Worm (Caenorhabditis elegans): ENCODE data around the gene immt-1.
A peak's percentile ranks its signal among the peaks of the same experiment; 100 is the strongest.

Gene immt-1

DNA sequence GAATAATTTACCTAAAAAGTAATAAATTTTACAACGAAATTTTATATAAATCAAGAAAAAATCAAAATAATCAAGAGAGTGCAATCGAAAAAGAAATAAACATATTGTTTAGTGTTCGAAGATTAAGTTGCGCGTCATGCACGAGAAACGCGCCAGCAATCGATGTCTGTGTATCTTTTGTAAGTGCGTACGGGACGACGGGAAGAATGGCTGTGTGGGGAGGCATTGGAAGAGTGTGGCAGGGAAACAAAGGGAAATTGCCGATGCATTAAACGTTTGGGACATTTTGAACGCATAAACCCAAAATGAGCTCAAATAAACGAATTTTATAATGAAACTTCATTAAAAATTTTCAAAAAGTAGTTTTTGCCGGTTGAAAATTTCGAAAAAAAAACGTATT, at the start of gene immt-1 (continued):
- TF ChIP-seq ceh-28 (tag; optimal IDR thresholded peaks at IDR 0.05): no peak
- no peak for TF ChIP-seq dmd-9 (GFP tag; IDR thresholded peaks at IDR 0.05)
- TF ChIP-seq arid-1 (GFP tag; conservative IDR thresholded peaks at IDR 0.05): no peak
- TF ChIP-seq nhr-76 (tag; optimal IDR thresholded peaks at IDR 0.05): no peak
- no peak for TF ChIP-seq Y48G9A.11 (GFP tag; IDR thresholded peaks at IDR 0.05)
- peak; percentile 64 for TF ChIP-seq T20F7.1 (GFP tag; optimal IDR thresholded peaks at IDR 0.05)
- TF ChIP-seq hmg-1.1 (GFP tag; IDR thresholded peaks at IDR 0.05): peak; percentile 85
- TF ChIP-seq spr-3 (GFP tag; optimal IDR thresholded peaks at IDR 0.05): no peak
- no peak for TF ChIP-seq zfp-3 (GFP tag; conservative IDR thresholded peaks at IDR 0.05)
- peak; percentile 51 to 94 for TF ChIP-seq lsy-2 (tag; optimal IDR thresholded peaks at IDR 0.05)
- TF ChIP-seq nhr-6 (tag; optimal IDR thresholded peaks at IDR 0.05): peak; percentile 82
- TF ChIP-seq aly-2 (tag; optimal IDR thresholded peaks at IDR 0.05): no peak
- no peak for TF ChIP-seq attf-4 (tag; optimal IDR thresholded peaks at IDR 0.05)
- TF ChIP-seq jun-1 (tag; optimal IDR thresholded peaks at IDR 0.05): no peak
- peak; percentile 68 for TF ChIP-seq nhr-11 (tag; optimal IDR thresholded peaks at IDR 0.05)
- peak; percentile 31 for TF ChIP-seq F37D6.2 (tag; optimal IDR thresholded peaks at IDR 0.05)
- TF ChIP-seq F10B5.3 (tag; optimal IDR thresholded peaks at IDR 0.05): no peak
- TF ChIP-seq hlh-11 (tag; optimal IDR thresholded peaks at IDR 0.05): peak; percentile 86
- TF ChIP-seq set-16 (GFP tag; IDR thresholded peaks at IDR 0.05): no peak
- no peak for TF ChIP-seq cey-2 (tag; optimal IDR thresholded peaks at IDR 0.05; ENCODE audit: borderline replicate concordance, insufficient read depth)
- no peak for TF ChIP-seq nhr-237 (tag; optimal IDR thresholded peaks at IDR 0.05)
- TF ChIP-seq nhr-48 (tag; optimal IDR thresholded peaks at IDR 0.05): peak; percentile 16
- TF ChIP-seq ceh-20 (GFP tag; IDR thresholded peaks at IDR 0.05): no peak
- TF ChIP-seq nhr-10 (tag; optimal IDR thresholded peaks at IDR 0.05): no peak
- TF ChIP-seq nhr-111 (GFP tag; optimal IDR thresholded peaks at IDR 0.05): no peak
- no peak for TF ChIP-seq ces-1 (GFP tag; optimal IDR thresholded peaks at IDR 0.05)
- 0 out of 4 replicates have a peak, but pooled peaks of 1 of the 2 experiments have one; percentile 24 for TF ChIP-seq madf-5 (GFP tag; IDR thresholded peaks at IDR 0.05)
- TF ChIP-seq zip-2 (tag; optimal IDR thresholded peaks at IDR 0.05): no peak
- peak; percentile 82 for TF ChIP-seq lin-13 (GFP tag; optimal IDR thresholded peaks at IDR 0.05)
- TF ChIP-seq T26A8.4 (GFP tag; IDR thresholded peaks at IDR 0.05): peak; percentile 51
- no peak for TF ChIP-seq lin-39 (tag; optimal IDR thresholded peaks at IDR 0.05)
- TF ChIP-seq daf-16 (GFP tag; optimal IDR thresholded peaks at IDR 0.05): peak in 1 of 2 experiments; percentile 64
- TF ChIP-seq daf-16 (tag; optimal IDR thresholded peaks at IDR 0.05): peak; percentile 90
- no peak for TF ChIP-seq mdt-29 (GFP tag; IDR thresholded peaks at IDR 0.05)
- TF ChIP-seq tra-1 (GFP tag; IDR thresholded peaks at IDR 0.05): 0 out of 2 replicates have a peak, but pooled peaks have one; percentile 31
- no peak for TF ChIP-seq Y105C5A.15 (GFP tag; IDR thresholded peaks at IDR 0.05)
- TF ChIP-seq dpl-1 (GFP tag; optimal IDR thresholded peaks at IDR 0.05): peak; percentile 68
- TF ChIP-seq snpc-4 (tag; optimal IDR thresholded peaks at IDR 0.05): no peak
- no peak for TF ChIP-seq zip-11 (GFP tag; IDR thresholded peaks at IDR 0.05)
- no peak for TF ChIP-seq F26F4.8 (GFP tag; conservative IDR thresholded peaks at IDR 0.05)
- peak; percentile 79 for TF ChIP-seq mxl-3 (GFP tag; optimal IDR thresholded peaks at IDR 0.05)
- peak in 1 of 2 experiments; percentile 44 for TF ChIP-seq mdl-1 (tag; optimal IDR thresholded peaks at IDR 0.05)
- no peak for TF ChIP-seq ceh-62 (tag; optimal IDR thresholded peaks at IDR 0.05)
- no peak for TF ChIP-seq daf-19 (GFP tag; conservative IDR thresholded peaks at IDR 0.05)
- TF ChIP-seq saeg-2 (GFP tag; IDR thresholded peaks at IDR 0.05): no peak
- TF ChIP-seq ctbp-1 (GFP tag; IDR thresholded peaks at IDR 0.05): peak; percentile 53; the same call in 1 of the 2 replicates
- peak; percentile 90 for TF ChIP-seq dve-1 (tag; optimal IDR thresholded peaks at IDR 0.05; ENCODE audit: insufficient read depth)
- no peak for TF ChIP-seq pha-4 (GFP tag; IDR thresholded peaks at IDR 0.05)
- TF ChIP-seq pha-4 (tag; optimal IDR thresholded peaks at IDR 0.05): peak; percentile 77
- TF ChIP-seq daf-12 (tag; optimal IDR thresholded peaks at IDR 0.05): no peak
- TF ChIP-seq lin-29 (GFP tag; IDR thresholded peaks at IDR 0.05): no peak
- peak; percentile 37 for TF ChIP-seq ztf-7 (tag; optimal IDR thresholded peaks at IDR 0.05)
- peak; percentile 44 for TF ChIP-seq fkh-10 (GFP tag; optimal IDR thresholded peaks at IDR 0.05)

All from whole organism, L4 larva.